Fruit fly (Drosophila melanogaster): Measurements from ENCODE around the gene Nt5a.

Gene Nt5a

DNA sequence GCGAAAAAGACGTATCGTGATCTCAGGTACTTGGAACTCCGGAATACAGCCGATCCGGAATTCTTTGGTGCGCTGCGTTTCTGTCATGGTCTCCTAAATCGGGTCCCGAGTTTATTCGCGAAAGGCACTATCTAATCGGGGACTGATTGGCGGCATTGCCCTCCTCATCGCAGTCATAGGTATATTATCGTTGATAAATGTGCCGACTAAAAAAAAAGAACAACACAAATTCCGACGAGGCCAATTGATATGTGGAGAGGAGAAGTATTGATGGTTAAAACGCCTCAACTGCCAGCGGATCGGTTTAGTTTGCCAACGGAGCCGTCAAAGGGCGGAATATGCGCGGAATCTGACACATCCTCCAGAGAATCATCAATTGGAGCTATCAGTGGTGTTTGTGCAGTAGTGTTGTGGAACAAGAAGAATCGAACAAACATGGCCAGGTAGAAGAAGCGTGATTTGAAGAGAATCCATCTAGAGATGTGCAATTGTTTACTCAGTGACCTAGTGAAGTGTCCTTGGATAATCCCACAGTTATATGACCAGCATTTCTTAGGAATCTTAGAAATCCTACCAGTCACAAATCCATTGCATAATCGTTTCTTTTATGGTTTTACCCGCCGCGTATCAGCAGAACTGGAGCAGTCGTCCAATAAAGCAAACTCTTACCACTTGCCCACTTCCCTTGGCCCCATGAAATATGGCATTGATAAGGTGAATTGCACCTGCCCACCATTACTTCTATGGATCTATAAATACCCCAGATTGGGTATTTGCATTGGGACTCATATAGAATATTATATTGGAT lies 17.8 kb upstream of the Nt5a start (continued):
- TF ChIP-seq MESR4 (GFP tag; optimal IDR thresholded peaks at IDR 0.05): no peak
- TF ChIP-seq salm (tag; optimal IDR thresholded peaks at IDR 0.05): no peak
- no peak for TF ChIP-seq her (GFP tag; optimal IDR thresholded peaks at IDR 0.05)
- TF ChIP-seq CG10543 (GFP tag; optimal IDR thresholded peaks at IDR 0.05): peak; percentile 47
- TF ChIP-seq CG10366 (GFP tag; IDR thresholded peaks at IDR 0.05): no peak
- TF ChIP-seq toy (GFP tag; IDR thresholded peaks at IDR 0.05): no peak
- TF ChIP-seq fu2 (GFP tag; optimal IDR thresholded peaks at IDR 0.05): no peak
- TF ChIP-seq bowl (GFP tag; IDR thresholded peaks at IDR 0.05): no peak
- TF ChIP-seq zfh1 (GFP tag; IDR thresholded peaks at IDR 0.05): 0 out of 3 replicates have a peak, but pooled peaks have one; percentile 17
- no peak for TF ChIP-seq dan (GFP tag; IDR thresholded peaks at IDR 0.05)
- TF ChIP-seq CG15073 (GFP tag; optimal IDR thresholded peaks at IDR 0.05): no peak
- no peak for TF ChIP-seq nau (GFP tag; optimal IDR thresholded peaks at IDR 0.05)
- TF ChIP-seq cas (GFP tag; IDR thresholded peaks at IDR 0.05): no peak
- 0 out of 2 replicates have a peak, but pooled peaks have one; percentile 11 for TF ChIP-seq CG9215 (GFP tag; IDR thresholded peaks at IDR 0.05)
- peak; percentile 1 for TF ChIP-seq B-H2 (GFP tag; optimal IDR thresholded peaks at IDR 0.05)
- no peak for TF ChIP-seq CG31365 (tag; optimal IDR thresholded peaks at IDR 0.05)
- TF ChIP-seq Drgx (GFP tag; IDR thresholded peaks at IDR 0.05): no peak
- TF ChIP-seq CG7987 (GFP tag; optimal IDR thresholded peaks at IDR 0.05): no peak
- TF ChIP-seq CG4617 (GFP tag; optimal IDR thresholded peaks at IDR 0.05; ENCODE audit: borderline replicate concordance): no peak
- no peak for TF ChIP-seq H2.0 (GFP tag; IDR thresholded peaks at IDR 0.05)
- TF ChIP-seq disco-r (GFP tag; optimal IDR thresholded peaks at IDR 0.05): no peak
- no peak for TF ChIP-seq lab (GFP tag; optimal IDR thresholded peaks at IDR 0.05)
- TF ChIP-seq Lpt (GFP tag; optimal IDR thresholded peaks at IDR 0.05): no peak
- no peak for TF ChIP-seq CG7963 (GFP tag; IDR thresholded peaks at IDR 0.05; ENCODE audit: partially characterized antibody)
- no peak for TF ChIP-seq ac (GFP tag; optimal IDR thresholded peaks at IDR 0.05)
- TF ChIP-seq CG2199 (GFP tag; IDR thresholded peaks at IDR 0.05): no peak
- TF ChIP-seq CG10431 (GFP tag; optimal IDR thresholded peaks at IDR 0.05): no peak
- no peak for TF ChIP-seq Hr3 (GFP tag; optimal IDR thresholded peaks at IDR 0.05)
- peak; percentile 18 for TF ChIP-seq Deaf1 (tag; optimal IDR thresholded peaks at IDR 0.05)
- peak; percentile 89 for TF ChIP-seq CG34376 (GFP tag; optimal IDR thresholded peaks at IDR 0.05)
- TF ChIP-seq ro (GFP tag; IDR thresholded peaks at IDR 0.05): no peak
- TF ChIP-seq corto (GFP tag; optimal IDR thresholded peaks at IDR 0.05): peak; percentile 16
- no peak for TF ChIP-seq CG10209 (GFP tag; optimal IDR thresholded peaks at IDR 0.05)
- no peak for TF ChIP-seq stwl (tag; optimal IDR thresholded peaks at IDR 0.05)
- TF ChIP-seq CG6689 (GFP tag; IDR thresholded peaks at IDR 0.05): no peak
- TF ChIP-seq fd3F (GFP tag; optimal IDR thresholded peaks at IDR 0.05): no peak
- no peak for TF ChIP-seq chm (GFP tag; IDR thresholded peaks at IDR 0.05)
- peak; percentile 68 for TF ChIP-seq mirr (GFP tag; optimal IDR thresholded peaks at IDR 0.05)
- no peak for TF ChIP-seq Gug (GFP tag; IDR thresholded peaks at IDR 0.05)
- TF ChIP-seq lilli (GFP tag; optimal IDR thresholded peaks at IDR 0.05): no peak
- peak; percentile 77 for TF ChIP-seq exex (tag; optimal IDR thresholded peaks at IDR 0.05)
- no peak for TF ChIP-seq CG3163 (GFP tag; optimal IDR thresholded peaks at IDR 0.05)
- TF ChIP-seq Ets65A (GFP tag): peak; percentile 27
- TF ChIP-seq CG7556 (GFP tag; optimal IDR thresholded peaks at IDR 0.05): no peak
- TF ChIP-seq rib (GFP tag; IDR thresholded peaks at IDR 0.05): peak; percentile 43; the same call in 1 of the 2 replicates
- TF ChIP-seq Doc3 (GFP tag; IDR thresholded peaks at IDR 0.05; ENCODE audit: partially characterized antibody): no peak
- peak; percentile 84 for TF ChIP-seq GATAe (GFP tag; conservative IDR thresholded peaks at IDR 0.05)
- no peak for TF ChIP-seq YL-1 (GFP tag; optimal IDR thresholded peaks at IDR 0.05)
- TF ChIP-seq sens (GFP tag): no peak
- TF ChIP-seq lmd (GFP tag; IDR thresholded peaks at IDR 0.05): no peak
